Worm (Caenorhabditis elegans): ENCODE measurements around the gene F32D8.2.

F32D8.2 gene

DNA sequence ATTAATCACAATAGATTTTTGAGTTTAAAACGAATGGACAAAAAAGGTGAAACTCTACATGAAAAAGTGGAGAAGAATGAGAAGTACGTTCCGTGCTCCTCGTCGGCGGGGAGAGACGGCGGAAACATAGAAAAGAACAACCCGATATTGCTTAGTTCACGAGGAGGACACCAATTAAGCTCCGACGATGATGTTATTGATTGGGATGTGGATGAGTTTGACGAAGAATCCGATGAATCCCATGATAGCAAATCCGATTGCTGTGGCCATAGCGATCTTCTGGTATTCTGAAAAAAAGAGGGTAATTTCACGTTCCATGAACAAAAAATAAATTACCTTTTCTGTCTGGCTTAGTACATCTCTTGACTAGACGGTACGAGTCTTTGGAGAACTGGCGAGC, 13.1 kb downstream of the F32D8.2 start:
- TF ChIP-seq nhr-76 (tag; optimal IDR thresholded peaks at IDR 0.05) (no peak), mab-5 (tag; optimal IDR thresholded peaks at IDR 0.05) (no peak), unc-120 (tag; optimal IDR thresholded peaks at IDR 0.05; ENCODE audit: poor library complexity, severe bottlenecking) (no peak), elt-3 (tag; optimal IDR thresholded peaks at IDR 0.05) (no peak)

DNA sequence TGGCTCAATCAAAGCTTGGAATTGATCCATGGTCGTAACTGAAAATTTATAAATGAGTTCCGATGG, 13.4 kb downstream of the F32D8.2 start, which contains the start of gene sec-61.G:
Gene sec-61.G (minus strand): TSS at position 38 of the 66 bp plus-strand sequence.
- TF ChIP-seq nhr-76 (tag; optimal IDR thresholded peaks at IDR 0.05) = no peak
- TF ChIP-seq sem-2 (GFP tag; optimal IDR thresholded peaks at IDR 0.05) = no peak
- TF ChIP-seq unc-39 (tag; optimal IDR thresholded peaks at IDR 0.05) = no peak
- TF ChIP-seq nhr-2 (tag; optimal IDR thresholded peaks at IDR 0.05) = no peak
- no peak for TF ChIP-seq lin-32 (GFP tag; optimal IDR thresholded peaks at IDR 0.05)
- no peak for TF ChIP-seq zip-8 (tag; optimal IDR thresholded peaks at IDR 0.05)

DNA sequence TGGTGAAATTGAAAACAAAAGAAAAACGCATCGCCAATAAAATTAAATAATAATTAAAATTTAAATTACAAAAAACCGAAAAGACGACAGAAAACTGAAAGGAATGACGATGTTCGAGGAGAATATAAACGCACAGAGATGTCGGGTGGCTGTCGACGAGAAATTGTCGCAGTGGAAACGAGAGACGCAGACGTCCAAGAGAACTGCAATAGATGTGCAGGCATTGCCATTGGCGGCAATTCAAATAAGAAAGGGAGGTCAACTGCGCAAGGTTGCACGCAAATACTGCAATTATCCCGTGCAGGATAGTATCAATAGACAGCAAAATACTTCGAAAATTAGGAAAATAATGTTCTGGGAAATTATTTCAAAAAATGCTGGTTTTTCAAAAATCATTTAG, 13.6 kb downstream of the F32D8.2 start:
- TF ChIP-seq ceh-83 (GFP tag; optimal IDR thresholded peaks at IDR 0.05) (peak; percentile 70), blmp-1 (tag; optimal IDR thresholded peaks at IDR 0.05) (peak; percentile 33), sptf-1 (tag; optimal IDR thresholded peaks at IDR 0.05) (peak; percentile 92), lin-32 (GFP tag; optimal IDR thresholded peaks at IDR 0.05) (no peak), ztf-11 (tag; optimal IDR thresholded peaks at IDR 0.05) (peak; percentile 60), sem-2 (GFP tag; optimal IDR thresholded peaks at IDR 0.05) (no peak), elt-1 (tag; optimal IDR thresholded peaks at IDR 0.05; ENCODE audit: borderline replicate concordance, insufficient read depth) (peak; percentile 34), unc-62 (GFP tag; optimal IDR thresholded peaks at IDR 0.05) (peak; percentile 94), nhr-2 (tag; optimal IDR thresholded peaks at IDR 0.05) (peak; percentile 80), nhr-28 (tag; optimal IDR thresholded peaks at IDR 0.05) (peak; percentile 14), cnd-1 (tag; optimal IDR thresholded peaks at IDR 0.05) (peak; percentile 74), zip-8 (tag; optimal IDR thresholded peaks at IDR 0.05) (no peak), mls-2 (tag; optimal IDR thresholded peaks at IDR 0.05) (peak; percentile 85), ceh-39 (tag; optimal IDR thresholded peaks at IDR 0.05) (peak; percentile 99), tbx-8 (GFP tag; optimal IDR thresholded peaks at IDR 0.05) (peak; percentile 50), pha-4 (tag; optimal IDR thresholded peaks at IDR 0.05) (peak; percentile 99), nhr-12 (tag; optimal IDR thresholded peaks at IDR 0.05) (peak; percentile 92), snpc-4 (tag; optimal IDR thresholded peaks at IDR 0.05) (no peak), unc-120 (tag; optimal IDR thresholded peaks at IDR 0.05; ENCODE audit: poor library complexity, severe bottlenecking) (peak; percentile 98), M03D4.4 (tag; optimal IDR thresholded peaks at IDR 0.05) (peak; percentile 73), elt-3 (tag; optimal IDR thresholded peaks at IDR 0.05) (peak; percentile 86), nhr-237 (tag; optimal IDR thresholded peaks at IDR 0.05) (peak; percentile 97), unc-39 (tag; optimal IDR thresholded peaks at IDR 0.05) (peak; percentile 42), ceh-43 (GFP tag; optimal IDR thresholded peaks at IDR 0.05) (peak; percentile 64), mab-5 (tag; optimal IDR thresholded peaks at IDR 0.05) (no peak), flh-1 (GFP tag; optimal IDR thresholded peaks at IDR 0.05) (no peak), lin-13 (tag; optimal IDR thresholded peaks at IDR 0.05) (peak; percentile 97), hlh-1 (tag; optimal IDR thresholded peaks at IDR 0.05) (peak; percentile 88), drap-1 (GFP tag; optimal IDR thresholded peaks at IDR 0.05) (peak; percentile 88), ham-2 (GFP tag; optimal IDR thresholded peaks at IDR 0.05) (peak; percentile 60), bed-3 (GFP tag; optimal IDR thresholded peaks at IDR 0.05) (peak; percentile 52), mep-1 (tag; optimal IDR thresholded peaks at IDR 0.05) (peak; percentile 99), ces-1 (GFP tag; optimal IDR thresholded peaks at IDR 0.05) (peak; percentile 84), lsy-2 (tag; optimal IDR thresholded peaks at IDR 0.05) (peak; percentile 92), nhr-76 (tag; optimal IDR thresholded peaks at IDR 0.05) (no peak)

DNA sequence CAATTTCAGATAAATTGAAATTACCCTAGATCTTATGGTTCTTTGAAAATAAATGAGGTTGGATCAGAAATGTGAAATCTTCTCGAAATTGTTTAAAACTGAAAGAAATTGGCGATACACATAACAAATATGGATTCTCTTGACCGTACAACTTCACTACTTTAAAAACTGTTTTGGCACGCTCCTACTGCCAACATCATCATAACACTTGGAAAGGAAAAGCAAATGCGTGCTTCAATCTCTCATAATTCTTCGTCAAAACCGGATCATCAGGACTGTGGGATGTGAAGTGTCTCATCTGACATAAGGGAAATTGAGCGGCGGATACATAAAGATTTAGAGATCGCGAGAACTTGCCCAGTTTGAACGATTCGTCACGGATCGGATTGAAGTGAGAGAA, 14.5 kb downstream of the F32D8.2 start, which contains the start of gene F32D8.7:
Gene F32D8.7 (plus strand): TSS at position 329 of the 400 bp plus-strand sequence.
- TF ChIP-seq unc-62 (GFP tag; optimal IDR thresholded peaks at IDR 0.05) = peak; percentile 15
- no peak for TF ChIP-seq bed-3 (GFP tag; optimal IDR thresholded peaks at IDR 0.05)

DNA sequence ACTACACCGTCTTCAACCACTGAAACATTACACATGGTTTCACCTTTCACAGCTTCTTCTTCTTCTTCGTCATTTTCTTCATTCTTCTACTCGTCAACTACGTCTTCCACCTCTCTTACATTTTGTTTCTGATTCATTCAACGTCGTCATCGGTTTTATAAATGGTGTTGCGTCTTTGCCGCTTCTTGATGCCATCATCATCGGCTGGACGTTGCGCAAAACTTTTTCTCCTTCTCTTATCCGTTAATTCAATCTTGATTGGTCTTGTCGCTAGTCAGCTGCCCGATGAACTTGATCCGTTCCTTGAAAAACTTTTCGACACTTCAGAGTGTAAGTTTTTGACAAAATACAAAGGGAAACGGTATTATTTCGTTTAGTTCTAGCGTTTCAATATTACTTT, 15.1 kb downstream of the F32D8.2 start:
- TF ChIP-seq nhr-12 (tag; optimal IDR thresholded peaks at IDR 0.05) = no peak
- TF ChIP-seq elt-1 (tag; optimal IDR thresholded peaks at IDR 0.05; ENCODE audit: borderline replicate concordance, insufficient read depth) = peak; percentile 64
- TF ChIP-seq bed-3 (GFP tag; optimal IDR thresholded peaks at IDR 0.05) = no peak
- no peak for TF ChIP-seq unc-120 (tag; optimal IDR thresholded peaks at IDR 0.05; ENCODE audit: poor library complexity, severe bottlenecking)
- no peak for TF ChIP-seq ces-1 (GFP tag; optimal IDR thresholded peaks at IDR 0.05)
- TF ChIP-seq zip-8 (tag; optimal IDR thresholded peaks at IDR 0.05) = no peak
- TF ChIP-seq ceh-83 (GFP tag; optimal IDR thresholded peaks at IDR 0.05) = no peak

Data from whole organism, mixed stage, embryonic.